Worm (Caenorhabditis elegans) whole organism, late embryonic: ENCODE results near the gene prx-1.
A peak's percentile ranks its signal among the peaks of the same experiment; 100 is the strongest.

Experiments
- C38D4.7 ChIP-seq: fragments of 200-800 bp; sonication (Bioruptor generic); optimal IDR thresholded peaks from 2 replicates; lab custom pipeline; 2018; ENCODE audit warnings: mild to moderate bottlenecking, missing genetic modification characterization, moderate library complexity, missing compliant biosample characterization
- F13H6.1 ChIP-seq: sonication (generic microtip); optimal IDR thresholded peaks from 2 replicates; lab custom pipeline; 2016; ENCODE audit warnings: missing genetic modification characterization, missing compliant biosample characterization
- ahr-1 ChIP-seq: sonication (generic microtip); optimal IDR thresholded peaks from 2 replicates; lab custom pipeline; 2016; ENCODE audit warnings: missing genetic modification characterization, missing compliant biosample characterization
- ama-1 ChIP-seq: fragments of 150-350 bp; optimal IDR thresholded peaks from 2 replicates; lab custom pipeline; 2014
- ceh-24 ChIP-seq: sonication (generic microtip); optimal IDR thresholded peaks from 2 replicates; lab custom pipeline; 2016; ENCODE audit warnings: mild to moderate bottlenecking, missing genetic modification characterization, missing compliant biosample characterization
- ceh-30 ChIP-seq: fragments of 150-350 bp; optimal IDR thresholded peaks from 2 replicates; lab custom pipeline; 2014; ENCODE audit warnings: missing biosample characterization, missing genetic modification characterization
- ceh-31 ChIP-seq: sonication (generic microtip); optimal IDR thresholded peaks from 2 replicates; lab custom pipeline; 2016; ENCODE audit warnings: missing genetic modification characterization, missing compliant biosample characterization
- ceh-34 ChIP-seq: sonication (generic microtip); optimal IDR thresholded peaks from 2 replicates; lab custom pipeline; 2016; ENCODE audit warnings: mild to moderate bottlenecking, missing genetic modification characterization, missing compliant biosample characterization
- ceh-48 ChIP-seq: sonication (generic microtip); optimal IDR thresholded peaks from 2 replicates; lab custom pipeline; 2016; ENCODE audit warnings: missing genetic modification characterization, inconsistent platforms, missing compliant biosample characterization
- dmd-4 ChIP-seq: sonication (generic microtip); optimal IDR thresholded peaks from 2 replicates; lab custom pipeline; 2016; ENCODE audit warnings: borderline replicate concordance, missing genetic modification characterization, missing compliant biosample characterization
- dve-1 ChIP-seq: sonication (generic microtip); optimal IDR thresholded peaks from 2 replicates; lab custom pipeline; 2017; ENCODE audit warnings: antibody characterized with exemption, mild to moderate bottlenecking, missing genetic modification characterization, missing compliant biosample characterization
- ets-4 ChIP-seq: sonication (generic microtip); optimal IDR thresholded peaks from 2 replicates; lab custom pipeline; 2016; ENCODE audit warnings: missing genetic modification characterization, missing compliant biosample characterization
- eyg-1 ChIP-seq: sonication (generic microtip); optimal IDR thresholded peaks from 2 replicates; lab custom pipeline; 2016; ENCODE audit warnings: missing genotype, missing genetic modification characterization, missing compliant biosample characterization
- fax-1 ChIP-seq: sonication (generic microtip); optimal IDR thresholded peaks from 2 replicates; lab custom pipeline; 2016; ENCODE audit warnings: missing genotype, missing genetic modification characterization, missing compliant biosample characterization
- hlh-30 ChIP-seq: sonication (generic microtip); optimal IDR thresholded peaks from 2 replicates; lab custom pipeline; 2017; ENCODE audit warnings: antibody characterized with exemption, missing genetic modification characterization, missing compliant biosample characterization; ENCODE audit not compliant: insufficient read depth
- hlh-6 ChIP-seq: sonication (generic microtip); optimal IDR thresholded peaks from 2 replicates; lab custom pipeline; 2016; ENCODE audit warnings: missing genotype, missing genetic modification characterization, missing compliant biosample characterization
- madf-2 ChIP-seq: sonication (generic microtip); optimal IDR thresholded peaks from 2 replicates; lab custom pipeline; 2017; ENCODE audit warnings: missing genetic modification characterization, missing compliant biosample characterization
- nfya-1 ChIP-seq: sonication (generic microtip); optimal IDR thresholded peaks from 2 replicates; lab custom pipeline; 2017; ENCODE audit warnings: missing genetic modification characterization, mild to moderate bottlenecking, missing compliant biosample characterization, antibody characterized with exemption, moderate library complexity
- nhr-11 ChIP-seq: fragments of 150-350 bp; optimal IDR thresholded peaks from 2 replicates; lab custom pipeline; 2014; ENCODE audit warnings: missing biosample characterization, missing genetic modification characterization
- nhr-232 ChIP-seq: sonication (generic microtip); optimal IDR thresholded peaks from 2 replicates; lab custom pipeline; 2016; ENCODE audit warnings: missing genetic modification characterization, missing compliant biosample characterization
- pag-3 ChIP-seq: sonication (generic microtip); optimal IDR thresholded peaks from 2 replicates; lab custom pipeline; 2016; ENCODE audit warnings: missing compliant biosample characterization, missing genetic modification characterization, borderline replicate concordance
- pat-9 ChIP-seq: fragments of 200-800 bp; sonication (Bioruptor generic); optimal IDR thresholded peaks from 2 replicates; lab custom pipeline; 2018; ENCODE audit warnings: mild to moderate bottlenecking, missing genetic modification characterization, moderate library complexity, missing compliant biosample characterization
- pax-1 ChIP-seq: fragments of 150-350 bp; optimal IDR thresholded peaks from 2 replicates; lab custom pipeline; 2014; ENCODE audit warnings: missing biosample characterization, missing genetic modification characterization
- pqm-1 ChIP-seq: sonication (generic microtip); optimal IDR thresholded peaks from 2 replicates; lab custom pipeline; 2016; ENCODE audit warnings: missing genetic modification characterization, missing compliant biosample characterization
- pros-1 ChIP-seq: fragments of 150-350 bp; optimal IDR thresholded peaks from 2 replicates; lab custom pipeline; 2014; ENCODE audit warnings: missing biosample characterization, missing genetic modification reagents, missing genetic modification characterization
- ref-2 ChIP-seq: sonication (generic microtip); optimal IDR thresholded peaks from 2 replicates; lab custom pipeline; 2016; ENCODE audit warnings: missing genetic modification characterization, missing compliant biosample characterization
- rnt-1 ChIP-seq: sonication (generic microtip); optimal IDR thresholded peaks from 2 replicates; lab custom pipeline; 2016; ENCODE audit warnings: missing genetic modification characterization, missing compliant biosample characterization
- sdc-2 ChIP-seq: sonication (generic microtip); optimal IDR thresholded peaks from 2 replicates; lab custom pipeline; 2016; ENCODE audit warnings: missing genotype, missing genetic modification characterization, missing compliant biosample characterization
- sox-2 ChIP-seq: fragments of 200-800 bp; sonication (Bioruptor generic); IDR thresholded peaks from 2 replicates; pipeline ENCODE4 v1.3.6; 2022; ENCODE audit warnings: missing genetic modification reagents, missing genetic modification characterization, missing compliant biosample characterization
- sox-4 ChIP-seq: sonication (generic microtip); optimal IDR thresholded peaks from 2 replicates; lab custom pipeline; 2017; ENCODE audit warnings: mild to moderate bottlenecking, missing genetic modification characterization, inconsistent platforms, missing compliant biosample characterization
- tbx-2 ChIP-seq: sonication (generic microtip); optimal IDR thresholded peaks from 2 replicates; lab custom pipeline; 2016; ENCODE audit warnings: missing genetic modification characterization, missing compliant biosample characterization
- unc-3 ChIP-seq, 2 experiments: fragments of 200-800 bp in 1 of 2; sonication (Bioruptor generic) in 1 of 2; sonication (generic microtip) in 1 of 2; conservative IDR thresholded peaks in 1 of 2; optimal IDR thresholded peaks in 1 of 2; 2 replicates each; pipeline versions ENCODE4 v1.3.6 to Lab custom; 2016 to 2022; ENCODE audit warnings: missing compliant biosample characterization in 2 of 2, missing genetic modification characterization in 2 of 2, missing genetic modification reagents in 1 of 2
- unc-55 ChIP-seq: sonication (generic microtip); optimal IDR thresholded peaks from 2 replicates; lab custom pipeline; 2017; ENCODE audit warnings: missing biosample characterization, missing genetic modification reagents, missing genetic modification characterization
- unc-86 ChIP-seq: sonication (generic microtip); optimal IDR thresholded peaks from 2 replicates; lab custom pipeline; 2016; ENCODE audit warnings: missing genetic modification characterization, missing compliant biosample characterization
- zip-5 ChIP-seq: sonication (generic microtip); optimal IDR thresholded peaks from 2 replicates; lab custom pipeline; 2016; ENCODE audit warnings: missing genetic modification characterization, missing compliant biosample characterization
- ztf-16 ChIP-seq: sonication (generic microtip); optimal IDR thresholded peaks from 2 replicates; lab custom pipeline; 2017; ENCODE audit warnings: missing genetic modification characterization, missing compliant biosample characterization

prx-1 gene

ce11 chrX:14334151-14334550 lies 20.4 kb downstream of the prx-1 start:
- TF ChIP-seq ceh-48 (tag; lab: Kevin White, UChicago) (no peak), ceh-34 (tag; lab: Kevin White, UChicago) (peak; percentile 3), sdc-2 (peak; percentile 12), nfya-1 (tag; lab: Kevin White, UChicago) (peak; percentile 6)

- TF ChIP-seq unc-55 (GFP tag; lab: Kevin White, UChicago) = no peak
- no peak for TF ChIP-seq ahr-1 (tag; lab: Kevin White, UChicago)
- no peak for TF ChIP-seq sox-4 (tag; lab: Kevin White, UChicago)
- no peak for TF ChIP-seq ama-1
- TF ChIP-seq ceh-30 (tag; lab: Kevin White, UChicago) = no peak
- TF ChIP-seq nhr-11 (tag; lab: Kevin White, UChicago) = no peak
- no peak for TF ChIP-seq rnt-1 (tag; lab: Kevin White, UChicago)
- TF ChIP-seq nfya-1 (tag; lab: Kevin White, UChicago) = no peak
- TF ChIP-seq ztf-16 (tag; lab: Kevin White, UChicago) = no peak
- no peak for TF ChIP-seq C38D4.7 (GFP tag; lab: Kevin White, UChicago)
Observed at ce11 chrX:14335220-14335619, 21.5 kb downstream of the prx-1 start, which contains the start of gene K04G11.1. Gene K04G11.1, plus strand, starts transcription at chrX:14335520.

- no peak for TF ChIP-seq pag-3 (tag; lab: Kevin White, UChicago)
- TF ChIP-seq pqm-1 = no peak
- no peak for TF ChIP-seq hlh-6 (tag; lab: Kevin White, UChicago)
- no peak for TF ChIP-seq ceh-34 (tag; lab: Kevin White, UChicago)
- no peak for TF ChIP-seq sox-2 (GFP tag; lab: Robert Waterston, UW)
- no peak for TF ChIP-seq tbx-2 (tag; lab: Kevin White, UChicago)
- no peak for TF ChIP-seq ets-4
- TF ChIP-seq pros-1 (tag; lab: Kevin White, UChicago) = no peak
- no peak for TF ChIP-seq unc-55 (GFP tag; lab: Kevin White, UChicago)
- TF ChIP-seq ahr-1 (tag; lab: Kevin White, UChicago) = no peak
- no peak for TF ChIP-seq dmd-4 (tag; lab: Kevin White, UChicago)
- TF ChIP-seq pax-1 (tag; lab: Kevin White, UChicago) = no peak
- no peak for TF ChIP-seq sdc-2
- TF ChIP-seq dve-1 (tag; lab: Kevin White, UChicago) = no peak
- no peak for TF ChIP-seq nhr-232 (tag; lab: Kevin White, UChicago)
Observed at ce11 chrX:14335621-14336020, 21.9 kb downstream of the prx-1 start.

- TF ChIP-seq unc-3 (GFP tag; conservative IDR thresholded peaks at IDR 0.05; lab: Robert Waterston, UW) = no peak
- TF ChIP-seq unc-3 (tag; optimal IDR thresholded peaks at IDR 0.05; lab: Kevin White, UChicago) = no peak
- no peak for TF ChIP-seq zip-5
- TF ChIP-seq unc-86 = no peak
- TF ChIP-seq ceh-24 (tag; lab: Kevin White, UChicago) = no peak
- TF ChIP-seq ceh-34 (tag; lab: Kevin White, UChicago) = no peak
- TF ChIP-seq pax-1 (tag; lab: Kevin White, UChicago) = no peak
- no peak for TF ChIP-seq hlh-30 (tag; lab: Kevin White, UChicago)
- TF ChIP-seq F13H6.1 (tag; lab: Kevin White, UChicago) = no peak
- no peak for TF ChIP-seq rnt-1 (tag; lab: Kevin White, UChicago)
- TF ChIP-seq fax-1 (tag; lab: Kevin White, UChicago) = no peak
- no peak for TF ChIP-seq ref-2 (tag; lab: Kevin White, UChicago)
- TF ChIP-seq hlh-6 (tag; lab: Kevin White, UChicago) = no peak
- TF ChIP-seq ceh-31 (tag; lab: Kevin White, UChicago) = no peak
- TF ChIP-seq pat-9 = no peak
- no peak for TF ChIP-seq madf-2 (tag; lab: Kevin White, UChicago)
- no peak for TF ChIP-seq eyg-1 (tag; lab: Kevin White, UChicago)
Observed at ce11 chrX:14338896-14339295, 25.2 kb downstream of the prx-1 start.
